Fruit fly (Drosophila melanogaster): Measurements from ENCODE around the gene DZIP1.

Gene DZIP1

dm6 chr3R:24543033-24543675 is 28.1 kb downstream of the DZIP1 start:
- peak; percentile 94 for TF ChIP-seq HLH106 (tag; optimal IDR thresholded peaks at IDR 0.05)
- TF ChIP-seq tai (GFP tag; optimal IDR thresholded peaks at IDR 0.05), result no peak
- no peak for TF ChIP-seq Vsx2 (GFP tag; optimal IDR thresholded peaks at IDR 0.05; ENCODE audit: partially characterized antibody)
- TF ChIP-seq woc (GFP tag; optimal IDR thresholded peaks at IDR 0.05), result peak; percentile 84
- peak; percentile 52 for TF ChIP-seq GATAd (GFP tag; optimal IDR thresholded peaks at IDR 0.05)
- no peak for TF ChIP-seq Myc (optimal IDR thresholded peaks at IDR 0.05)
- TF ChIP-seq dsf (GFP tag; optimal IDR thresholded peaks at IDR 0.05; ENCODE audit: borderline replicate concordance), result peak; percentile 74
- TF ChIP-seq fru (GFP tag; optimal IDR thresholded peaks at IDR 0.05), result peak; percentile 93
- TF ChIP-seq CG32264 (GFP tag; optimal IDR thresholded peaks at IDR 0.05), result peak; percentile 69
- TF ChIP-seq Rel (GFP tag; optimal IDR thresholded peaks at IDR 0.05), result peak; percentile 34
- TF ChIP-seq Rel (tag; optimal IDR thresholded peaks at IDR 0.05), result peak; percentile 78
- TF ChIP-seq sv (GFP tag; optimal IDR thresholded peaks at IDR 0.05), result peak; percentile 92
- TF ChIP-seq Sp1 (GFP tag; optimal IDR thresholded peaks at IDR 0.05), result peak; percentile 95
- peak; percentile 92 for TF ChIP-seq sage (GFP tag; optimal IDR thresholded peaks at IDR 0.05)
- TF ChIP-seq N (GFP tag; optimal IDR thresholded peaks at IDR 0.05), result no peak
- TF ChIP-seq Jra (GFP tag; optimal IDR thresholded peaks at IDR 0.05), result peak; percentile 85
- peak; percentile 96 for TF ChIP-seq ey (GFP tag; optimal IDR thresholded peaks at IDR 0.05)
- peak; percentile 63 for TF ChIP-seq Hr83 (GFP tag; optimal IDR thresholded peaks at IDR 0.05; ENCODE audit: poor library complexity, severe bottlenecking)
- no peak for TF ChIP-seq lola (GFP tag; optimal IDR thresholded peaks at IDR 0.05)
- no peak for TF ChIP-seq Hr78 (GFP tag; optimal IDR thresholded peaks at IDR 0.05)
- peak; percentile 97 for TF ChIP-seq rgr (GFP tag; optimal IDR thresholded peaks at IDR 0.05)
- peak; percentile 90 for TF ChIP-seq psq (GFP tag; optimal IDR thresholded peaks at IDR 0.05)
- peak; percentile 87 for TF ChIP-seq CG9705 (GFP tag; optimal IDR thresholded peaks at IDR 0.05)
- TF ChIP-seq jim (GFP tag; optimal IDR thresholded peaks at IDR 0.05), result no peak
- peak; percentile 87 for TF ChIP-seq dmrt93B (GFP tag; optimal IDR thresholded peaks at IDR 0.05)
- TF ChIP-seq h (GFP tag; optimal IDR thresholded peaks at IDR 0.05), result peak; percentile 98
- TF ChIP-seq Mio (GFP tag; optimal IDR thresholded peaks at IDR 0.05), result peak; percentile 89
- peak in 1 of 2 experiments; percentile 85 for TF ChIP-seq foxo (GFP tag; optimal IDR thresholded peaks at IDR 0.05)
- peak; percentile 97 for TF ChIP-seq OdsH (GFP tag; optimal IDR thresholded peaks at IDR 0.05)
- peak; percentile 93 for TF ChIP-seq Hnf4 (GFP tag; optimal IDR thresholded peaks at IDR 0.05)
- peak; percentile 92 for TF ChIP-seq br (GFP tag; optimal IDR thresholded peaks at IDR 0.05)

DNA sequence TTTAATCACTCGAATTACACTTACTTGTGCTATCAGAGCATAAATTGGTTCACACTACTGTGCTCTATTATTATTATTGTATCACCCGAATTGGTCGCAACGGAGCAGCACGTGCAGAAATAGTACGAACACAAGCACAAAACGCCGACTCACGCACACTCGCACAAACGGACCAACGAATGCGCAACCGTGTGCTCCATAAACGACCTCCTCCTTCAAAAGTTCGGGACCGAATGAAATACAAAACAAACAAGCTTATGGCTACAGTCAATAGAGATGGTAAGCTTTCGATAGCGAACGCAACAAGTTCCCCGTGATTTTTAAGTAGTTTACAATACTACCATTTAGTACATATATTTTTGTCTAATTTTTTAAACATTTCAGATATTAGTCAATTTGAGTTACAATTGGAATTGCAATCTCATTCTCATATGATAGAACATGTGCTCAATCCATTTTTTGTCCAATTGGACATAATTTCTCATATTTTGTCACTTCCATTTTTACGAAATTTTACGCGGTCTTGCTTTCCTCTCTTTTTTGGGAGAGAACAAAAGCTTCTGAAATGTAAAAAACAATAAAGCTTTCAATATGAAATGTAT is 28.7 kb downstream of the DZIP1 start, which contains the start of gene Cftr:
Gene Cftr (minus strand): TSS at position 239 of the 602 bp plus-strand sequence.
- TF ChIP-seq Myc (optimal IDR thresholded peaks at IDR 0.05), result peak; percentile 39
- peak; percentile 80 for TF ChIP-seq tai (GFP tag; optimal IDR thresholded peaks at IDR 0.05)
- peak; percentile 62 for TF ChIP-seq woc (GFP tag; optimal IDR thresholded peaks at IDR 0.05)
- TF ChIP-seq psq (GFP tag; optimal IDR thresholded peaks at IDR 0.05), result peak; percentile 38
- TF ChIP-seq lola (GFP tag; optimal IDR thresholded peaks at IDR 0.05), result no peak
- peak; percentile 62 for TF ChIP-seq dsf (GFP tag; optimal IDR thresholded peaks at IDR 0.05; ENCODE audit: borderline replicate concordance)
- TF ChIP-seq Dif (GFP tag; optimal IDR thresholded peaks at IDR 0.05; ENCODE audit: partially characterized antibody), result peak; percentile 77
- no peak for TF ChIP-seq Hr78 (GFP tag; optimal IDR thresholded peaks at IDR 0.05)
- peak; percentile 71 for TF ChIP-seq fru (GFP tag; optimal IDR thresholded peaks at IDR 0.05)
- peak; percentile 61 for TF ChIP-seq OdsH (GFP tag; optimal IDR thresholded peaks at IDR 0.05)
- no peak for TF ChIP-seq pan (optimal IDR thresholded peaks at IDR 0.05)
- peak; percentile 45 for TF ChIP-seq CG9705 (GFP tag; optimal IDR thresholded peaks at IDR 0.05)
- TF ChIP-seq Hnf4 (GFP tag; optimal IDR thresholded peaks at IDR 0.05), result peak; percentile 86
- TF ChIP-seq GATAd (GFP tag; optimal IDR thresholded peaks at IDR 0.05), result no peak
- TF ChIP-seq br (GFP tag; optimal IDR thresholded peaks at IDR 0.05), result peak; percentile 75
- TF ChIP-seq Dfd (GFP tag; optimal IDR thresholded peaks at IDR 0.05), result no peak
- peak; percentile 32 for TF ChIP-seq sv (GFP tag; optimal IDR thresholded peaks at IDR 0.05)
- TF ChIP-seq jim (GFP tag; optimal IDR thresholded peaks at IDR 0.05), result peak; percentile 88
- peak; percentile 64 for TF ChIP-seq Sp1 (GFP tag; optimal IDR thresholded peaks at IDR 0.05)
- peak; percentile 78 for TF ChIP-seq h (GFP tag; optimal IDR thresholded peaks at IDR 0.05)
- no peak for TF ChIP-seq dl (GFP tag; optimal IDR thresholded peaks at IDR 0.05; ENCODE audit: insufficient read depth in 1 of 2, partially characterized antibody in 2 of 2)
- TF ChIP-seq Mio (GFP tag; optimal IDR thresholded peaks at IDR 0.05), result peak; percentile 29
- TF ChIP-seq Vsx2 (GFP tag; optimal IDR thresholded peaks at IDR 0.05; ENCODE audit: partially characterized antibody), result no peak
- TF ChIP-seq CG32264 (GFP tag; optimal IDR thresholded peaks at IDR 0.05), result peak; percentile 37
- TF ChIP-seq Jra (GFP tag; optimal IDR thresholded peaks at IDR 0.05), result peak; percentile 82
- peak; percentile 91 for TF ChIP-seq brk (GFP tag; optimal IDR thresholded peaks at IDR 0.05)
- no peak for TF ChIP-seq dmrt93B (GFP tag; optimal IDR thresholded peaks at IDR 0.05)
- no peak for TF ChIP-seq N (GFP tag; optimal IDR thresholded peaks at IDR 0.05)
- peak; percentile 50 for TF ChIP-seq HLH106 (tag; optimal IDR thresholded peaks at IDR 0.05)
- TF ChIP-seq sage (GFP tag; optimal IDR thresholded peaks at IDR 0.05), result no peak
- TF ChIP-seq CrebA (GFP tag; optimal IDR thresholded peaks at IDR 0.05; ENCODE audit: borderline replicate concordance), result peak; percentile 48
- peak in 1 of 2 experiments; percentile 61 for TF ChIP-seq foxo (GFP tag; optimal IDR thresholded peaks at IDR 0.05)
- peak; percentile 32 for TF ChIP-seq ey (GFP tag; optimal IDR thresholded peaks at IDR 0.05)
- TF ChIP-seq Abd-B (GFP tag; optimal IDR thresholded peaks at IDR 0.05), result no peak
- TF ChIP-seq usp (GFP tag; optimal IDR thresholded peaks at IDR 0.05), result no peak
- peak; percentile 78 for TF ChIP-seq rgr (GFP tag; optimal IDR thresholded peaks at IDR 0.05)
- TF ChIP-seq Hr83 (GFP tag; optimal IDR thresholded peaks at IDR 0.05; ENCODE audit: poor library complexity, severe bottlenecking), result peak; percentile 92
- no peak for TF ChIP-seq Rel (GFP tag; optimal IDR thresholded peaks at IDR 0.05)
- TF ChIP-seq Rel (tag; optimal IDR thresholded peaks at IDR 0.05), result peak; percentile 91

All from whole organism, wandering third instar larva.